Fruit fly (Drosophila melanogaster): Measurements from ENCODE around the gene Hers.

Gene Hers

dm6 chrX:19876836-19877468 lies 11.0 kb downstream of the Hers start (continued):
- TF ChIP-seq salm (tag; optimal IDR thresholded peaks at IDR 0.05) (no peak), wor (GFP tag; IDR thresholded peaks at IDR 0.05) (0 out of 2 replicates have a peak, but pooled peaks have one; percentile 13), az2 (GFP tag; optimal IDR thresholded peaks at IDR 0.05) (peak; percentile 29), vvl (GFP tag; IDR thresholded peaks at IDR 0.05) (no peak), sc (optimal IDR thresholded peaks at IDR 0.05) (no peak), sc (GFP tag; optimal IDR thresholded peaks at IDR 0.05) (peak; percentile 20), stc (GFP tag; IDR thresholded peaks at IDR 0.05) (0 out of 2 replicates have a peak, but pooled peaks have one; percentile 18), lmd (GFP tag; IDR thresholded peaks at IDR 0.05) (0 out of 2 replicates have a peak, but pooled peaks have one; percentile 10), Hr51 (GFP tag; optimal IDR thresholded peaks at IDR 0.05) (peak in 1 of 2 experiments; percentile 62), eyg (GFP tag; optimal IDR thresholded peaks at IDR 0.05) (no peak), CG17361 (GFP tag; IDR thresholded peaks at IDR 0.05) (peak; percentile 64; the same call in 2 of the 3 replicates), CG7357 (GFP tag; IDR thresholded peaks at IDR 0.05) (peak; percentile 16; the same call in 1 of the 3 replicates), CG9817 (tag; optimal IDR thresholded peaks at IDR 0.05) (no peak), dmrt99B (tag; optimal IDR thresholded peaks at IDR 0.05) (peak; percentile 60), Ets97D (GFP tag; optimal IDR thresholded peaks at IDR 0.05) (no peak), lola (GFP tag; optimal IDR thresholded peaks at IDR 0.05) (peak in 1 of 3 experiments; percentile 25), CG16863 (GFP tag; optimal IDR thresholded peaks at IDR 0.05) (no peak), CG30403 (GFP tag; optimal IDR thresholded peaks at IDR 0.05) (peak; percentile 38), unpg (GFP tag; optimal IDR thresholded peaks at IDR 0.05) (peak; percentile 15), CG13424 (tag; optimal IDR thresholded peaks at IDR 0.05) (peak; percentile 42), CG12219 (GFP tag; optimal IDR thresholded peaks at IDR 0.05) (peak; percentile 14), kni (GFP tag; optimal IDR thresholded peaks at IDR 0.05) (no peak), D19A (tag; optimal IDR thresholded peaks at IDR 0.05) (peak; percentile 26)

dm6 chrX:19878342-19879204 lies 12.6 kb downstream of the Hers start:
- TF ChIP-seq CG13123 (GFP tag; optimal IDR thresholded peaks at IDR 0.05) (no peak), CG18619 (GFP tag; optimal IDR thresholded peaks at IDR 0.05) (no peak), shn (GFP tag; optimal IDR thresholded peaks at IDR 0.05) (no peak), CG7745 (tag; optimal IDR thresholded peaks at IDR 0.05) (no peak), schlank (tag; optimal IDR thresholded peaks at IDR 0.05) (no peak), tx (GFP tag; optimal IDR thresholded peaks at IDR 0.05) (no peak), fd64A (GFP tag; optimal IDR thresholded peaks at IDR 0.05) (no peak), CG32772 (GFP tag; IDR thresholded peaks at IDR 0.05) (peak; percentile 24; the same call in 1 of the 2 replicates), Optix (GFP tag; IDR thresholded peaks at IDR 0.05) (no peak), CG3995 (GFP tag; optimal IDR thresholded peaks at IDR 0.05) (no peak), CG10431 (GFP tag; optimal IDR thresholded peaks at IDR 0.05) (no peak), CG17568 (GFP tag; optimal IDR thresholded peaks at IDR 0.05) (no peak), CG15514 (GFP tag; optimal IDR thresholded peaks at IDR 0.05) (no peak), CG13894 (tag; optimal IDR thresholded peaks at IDR 0.05) (no peak), CG11504 (tag; optimal IDR thresholded peaks at IDR 0.05) (peak; percentile 12), sc (optimal IDR thresholded peaks at IDR 0.05) (no peak), sc (GFP tag; optimal IDR thresholded peaks at IDR 0.05) (no peak), sd (tag; optimal IDR thresholded peaks at IDR 0.05) (peak; percentile 10), CG4617 (GFP tag; optimal IDR thresholded peaks at IDR 0.05; ENCODE audit: borderline replicate concordance) (no peak), onecut (GFP tag; IDR thresholded peaks at IDR 0.05) (no peak), CG10979 (tag; optimal IDR thresholded peaks at IDR 0.05) (no peak), mam (GFP tag; optimal IDR thresholded peaks at IDR 0.05) (no peak), CG15011 (GFP tag; optimal IDR thresholded peaks at IDR 0.05) (no peak), CG15073 (GFP tag; optimal IDR thresholded peaks at IDR 0.05) (no peak), pb (GFP tag; optimal IDR thresholded peaks at IDR 0.05) (no peak), CG33213 (GFP tag; optimal IDR thresholded peaks at IDR 0.05) (no peak), trh (GFP tag; optimal IDR thresholded peaks at IDR 0.05) (no peak)
